Worm (Caenorhabditis elegans): ENCODE data around the gene ekl-5.

The ekl-5 gene

DNA sequence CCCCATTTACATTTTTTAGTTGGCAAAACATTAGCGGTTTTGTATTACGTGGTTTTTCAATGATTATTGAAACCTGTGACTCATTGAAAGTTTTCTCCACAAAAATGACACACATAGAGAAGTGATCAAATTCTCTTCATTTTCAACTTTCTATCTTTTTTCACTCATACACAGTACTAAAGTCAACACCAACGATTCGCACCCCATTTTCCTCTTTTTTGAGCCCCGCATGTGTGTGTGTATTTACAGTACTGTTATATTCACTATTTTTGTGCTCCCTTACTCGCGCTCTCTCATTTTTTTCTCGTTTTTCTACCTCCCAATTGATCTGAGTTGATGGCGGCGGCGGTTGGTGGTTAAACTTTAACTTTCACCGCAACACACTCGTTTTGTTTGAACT, 41.5 kb upstream of the ekl-5 start:
- TF ChIP-seq ets-4 (tag; optimal IDR thresholded peaks at IDR 0.05) (no peak), unc-42 (tag; optimal IDR thresholded peaks at IDR 0.05) (no peak), ceh-24 (tag; optimal IDR thresholded peaks at IDR 0.05) (no peak), ceh-45 (GFP tag; IDR thresholded peaks at IDR 0.05) (no peak), ceh-18 (tag; optimal IDR thresholded peaks at IDR 0.05) (no peak), pax-1 (tag; optimal IDR thresholded peaks at IDR 0.05) (no peak), syd-9 (tag; optimal IDR thresholded peaks at IDR 0.05) (no peak), lin-11 (tag; optimal IDR thresholded peaks at IDR 0.05) (no peak), elt-4 (tag; optimal IDR thresholded peaks at IDR 0.05) (no peak), sox-2 (GFP tag; IDR thresholded peaks at IDR 0.05) (no peak), ceh-19 (GFP tag; optimal IDR thresholded peaks at IDR 0.05) (no peak), pat-9 (tag; optimal IDR thresholded peaks at IDR 0.05) (no peak), hlh-30 (tag; optimal IDR thresholded peaks at IDR 0.05; ENCODE audit: insufficient read depth) (no peak), elt-2 (tag; optimal IDR thresholded peaks at IDR 0.05) (no peak), ceh-22 (tag; optimal IDR thresholded peaks at IDR 0.05) (no peak), fax-1 (tag; optimal IDR thresholded peaks at IDR 0.05) (no peak)

DNA sequence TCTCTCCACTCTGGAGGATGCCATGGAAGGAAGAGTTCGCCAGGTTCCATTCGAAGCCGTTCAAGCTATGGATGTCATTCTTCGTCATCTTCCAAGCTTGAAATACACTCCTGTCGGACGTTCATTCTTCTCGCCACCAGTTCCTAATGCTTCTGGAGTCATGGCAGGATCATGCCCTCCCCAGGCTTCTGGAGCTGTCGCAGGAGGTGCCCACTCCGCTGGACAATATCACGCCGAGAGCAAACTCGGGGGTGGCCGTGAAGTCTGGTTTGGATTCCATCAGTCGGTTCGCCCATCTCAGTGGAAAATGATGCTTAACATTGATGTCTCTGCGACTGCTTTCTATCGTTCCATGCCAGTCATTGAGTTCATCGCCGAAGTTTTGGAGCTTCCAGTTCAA, 35.4 kb upstream of the ekl-5 start:
- TF ChIP-seq dve-1 (tag; optimal IDR thresholded peaks at IDR 0.05), result no peak
- TF ChIP-seq hlh-30 (tag; optimal IDR thresholded peaks at IDR 0.05; ENCODE audit: insufficient read depth), result no peak
- TF ChIP-seq ttx-3 (tag; optimal IDR thresholded peaks at IDR 0.05), result no peak
- no peak for TF ChIP-seq che-1 (tag; optimal IDR thresholded peaks at IDR 0.05)
- no peak for TF ChIP-seq fax-1 (tag; optimal IDR thresholded peaks at IDR 0.05)
- TF ChIP-seq odd-2 (tag; optimal IDR thresholded peaks at IDR 0.05), result no peak
- TF ChIP-seq ceh-14 (tag; optimal IDR thresholded peaks at IDR 0.05), result no peak
- no peak for TF ChIP-seq hlh-8 (tag; optimal IDR thresholded peaks at IDR 0.05)

DNA sequence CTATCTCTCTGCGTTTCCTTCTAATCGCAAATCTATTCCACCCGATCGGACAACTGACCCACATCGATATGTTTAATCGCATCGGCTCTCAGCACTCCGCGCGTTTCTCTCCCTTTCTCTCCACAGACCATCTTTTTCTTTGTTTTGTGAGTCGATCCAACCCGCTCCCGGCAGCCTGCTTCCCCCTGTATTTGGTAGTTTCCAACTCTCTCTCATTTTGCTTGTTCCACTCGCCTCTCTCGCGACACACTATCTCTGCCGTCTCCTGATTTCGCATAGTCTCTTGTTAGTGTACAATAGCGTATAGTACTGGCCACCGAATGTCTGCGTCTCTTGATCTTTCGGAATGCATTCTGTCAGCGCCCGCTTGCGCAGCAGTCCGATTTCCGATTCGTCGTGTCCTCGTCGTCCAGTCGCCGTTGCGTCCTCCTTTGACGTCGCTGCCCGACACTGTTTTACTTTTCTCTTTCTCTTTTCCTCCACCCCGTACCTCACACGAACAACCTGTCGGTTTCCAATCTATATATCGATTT, 33.7 kb upstream of the ekl-5 start:
- TF ChIP-seq ceh-22 (tag; optimal IDR thresholded peaks at IDR 0.05) (peak; percentile 45), F13H6.1 (tag; optimal IDR thresholded peaks at IDR 0.05) (peak; percentile 68), T23F11.4 (GFP tag; optimal IDR thresholded peaks at IDR 0.05) (peak; percentile 4), tbx-2 (tag; optimal IDR thresholded peaks at IDR 0.05) (peak; percentile 60), syd-9 (tag; optimal IDR thresholded peaks at IDR 0.05) (peak; percentile 26), fax-1 (tag; optimal IDR thresholded peaks at IDR 0.05) (no peak), ztf-16 (tag; optimal IDR thresholded peaks at IDR 0.05) (no peak), fkh-6 (tag; optimal IDR thresholded peaks at IDR 0.05) (no peak), mec-3 (tag; optimal IDR thresholded peaks at IDR 0.05; ENCODE audit: borderline replicate concordance) (no peak), ahr-1 (tag; optimal IDR thresholded peaks at IDR 0.05) (no peak), K09A11.1 (tag; optimal IDR thresholded peaks at IDR 0.05; ENCODE audit: insufficient read depth) (no peak), hlh-13 (GFP tag; optimal IDR thresholded peaks at IDR 0.05) (no peak), ceh-30 (tag; optimal IDR thresholded peaks at IDR 0.05) (no peak), gmeb-2 (tag; optimal IDR thresholded peaks at IDR 0.05) (no peak), zip-5 (tag; optimal IDR thresholded peaks at IDR 0.05) (no peak), nhr-232 (tag; optimal IDR thresholded peaks at IDR 0.05) (no peak), dmd-4 (tag; optimal IDR thresholded peaks at IDR 0.05; ENCODE audit: borderline replicate concordance) (no peak), lin-11 (tag; optimal IDR thresholded peaks at IDR 0.05) (no peak), ttx-3 (tag; optimal IDR thresholded peaks at IDR 0.05) (no peak), unc-86 (tag; optimal IDR thresholded peaks at IDR 0.05) (no peak), unc-55 (GFP tag; optimal IDR thresholded peaks at IDR 0.05) (peak; percentile 44), ceh-45 (GFP tag; IDR thresholded peaks at IDR 0.05) (no peak), ceh-31 (tag; optimal IDR thresholded peaks at IDR 0.05) (peak; percentile 66), hlh-6 (tag; optimal IDR thresholded peaks at IDR 0.05) (no peak), rnt-1 (tag; optimal IDR thresholded peaks at IDR 0.05) (peak; percentile 3), pros-1 (tag; optimal IDR thresholded peaks at IDR 0.05) (no peak), madf-2 (tag; optimal IDR thresholded peaks at IDR 0.05) (peak; percentile 5), ceh-14 (tag; optimal IDR thresholded peaks at IDR 0.05) (no peak), sdc-2 (tag; optimal IDR thresholded peaks at IDR 0.05) (peak; percentile 39), eyg-1 (tag; optimal IDR thresholded peaks at IDR 0.05) (peak; percentile 14), ceh-48 (tag; optimal IDR thresholded peaks at IDR 0.05) (no peak), pha-4 (tag; optimal IDR thresholded peaks at IDR 0.05) (no peak), elt-2 (tag; optimal IDR thresholded peaks at IDR 0.05) (no peak), sox-4 (tag; optimal IDR thresholded peaks at IDR 0.05) (no peak), sox-2 (GFP tag; IDR thresholded peaks at IDR 0.05) (peak; percentile 28), pqm-1 (tag; optimal IDR thresholded peaks at IDR 0.05) (no peak), ceh-18 (tag; optimal IDR thresholded peaks at IDR 0.05) (peak; percentile 28)

All from whole organism, late embryonic.